Fruit fly (Drosophila melanogaster): ENCODE measurements around the gene Myb.

Gene Myb

DNA sequence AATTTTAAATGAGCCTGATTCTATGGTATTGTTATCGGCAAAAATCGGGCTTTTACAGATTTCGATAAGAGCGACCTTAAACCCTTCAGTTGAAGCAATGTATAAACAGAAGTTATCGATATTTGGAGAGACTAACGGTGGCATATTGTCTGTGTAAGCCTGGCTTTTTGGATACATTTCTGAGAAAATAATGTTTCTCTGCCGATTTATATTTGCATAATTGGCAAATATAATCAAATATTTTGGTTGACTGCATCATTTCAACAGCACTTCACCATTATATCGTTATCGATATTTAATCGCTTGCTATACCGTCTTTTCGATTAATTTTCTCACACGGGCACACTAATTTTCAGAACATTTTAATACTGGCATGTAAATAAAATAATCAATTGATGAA lies 12.2 kb upstream of the Myb start, which contains the start of gene CG16952 (continued):
- no peak for TF ChIP-seq NfI (GFP tag; optimal IDR thresholded peaks at IDR 0.05)
- TF ChIP-seq CG12299 (tag; optimal IDR thresholded peaks at IDR 0.05), result no peak
- TF ChIP-seq Ssrp (tag; optimal IDR thresholded peaks at IDR 0.05), result no peak
- no peak for TF ChIP-seq Gsc (GFP tag; IDR thresholded peaks at IDR 0.05)
- TF ChIP-seq ash1 (GFP tag; optimal IDR thresholded peaks at IDR 0.05), result no peak
- TF ChIP-seq CG12744 (GFP tag; optimal IDR thresholded peaks at IDR 0.05), result no peak
- TF ChIP-seq mirr (GFP tag; optimal IDR thresholded peaks at IDR 0.05), result no peak
- no peak for TF ChIP-seq CG11093 (GFP tag; IDR thresholded peaks at IDR 0.05)
- no peak for TF ChIP-seq prd (optimal IDR thresholded peaks at IDR 0.05)
- TF ChIP-seq prd (GFP tag; IDR thresholded peaks at IDR 0.05), result no peak
- no peak for TF ChIP-seq CG2202 (tag; optimal IDR thresholded peaks at IDR 0.05)
- TF ChIP-seq Dbx (GFP tag; IDR thresholded peaks at IDR 0.05), result no peak
- no peak for TF ChIP-seq Six4 (GFP tag; optimal IDR thresholded peaks at IDR 0.05)
- TF ChIP-seq crp (GFP tag; optimal IDR thresholded peaks at IDR 0.05), result peak in 1 of 2 experiments; percentile 41
- TF ChIP-seq zf30C (GFP tag; optimal IDR thresholded peaks at IDR 0.05), result no peak
- no peak for TF ChIP-seq CG11723 (GFP tag; optimal IDR thresholded peaks at IDR 0.05)
- TF ChIP-seq CG5180 (GFP tag; optimal IDR thresholded peaks at IDR 0.05), result no peak
- TF ChIP-seq tx (GFP tag; optimal IDR thresholded peaks at IDR 0.05), result no peak
- no peak for TF ChIP-seq sug (tag; optimal IDR thresholded peaks at IDR 0.05)
- no peak for TF ChIP-seq Atf-2 (GFP tag; optimal IDR thresholded peaks at IDR 0.05)
- no peak for TF ChIP-seq bsh (GFP tag; optimal IDR thresholded peaks at IDR 0.05)
- TF ChIP-seq CG10147 (GFP tag; optimal IDR thresholded peaks at IDR 0.05), result peak; percentile 4
- no peak for TF ChIP-seq twi (tag; optimal IDR thresholded peaks at IDR 0.05)
- no peak for TF ChIP-seq CG11085 (GFP tag; IDR thresholded peaks at IDR 0.05)
- no peak for TF ChIP-seq pb (GFP tag; optimal IDR thresholded peaks at IDR 0.05)
- no peak for TF ChIP-seq Hand (GFP tag; optimal IDR thresholded peaks at IDR 0.05)
- TF ChIP-seq D (optimal IDR thresholded peaks at IDR 0.05), result no peak
- no peak for TF ChIP-seq D (GFP tag; optimal IDR thresholded peaks at IDR 0.05)
- TF ChIP-seq CG10431 (GFP tag; optimal IDR thresholded peaks at IDR 0.05), result no peak
- TF ChIP-seq Abd-B (GFP tag; optimal IDR thresholded peaks at IDR 0.05), result no peak
- no peak for TF ChIP-seq grn (GFP tag; optimal IDR thresholded peaks at IDR 0.05)
- TF ChIP-seq CG4707 (GFP tag; optimal IDR thresholded peaks at IDR 0.05), result no peak
- no peak for TF ChIP-seq trh (GFP tag; optimal IDR thresholded peaks at IDR 0.05)
- TF ChIP-seq Xrp1 (GFP tag; IDR thresholded peaks at IDR 0.05), result no peak
- TF ChIP-seq CG6791 (GFP tag; IDR thresholded peaks at IDR 0.05; ENCODE audit: partially characterized antibody), result peak; percentile 84
- TF ChIP-seq toy (GFP tag; IDR thresholded peaks at IDR 0.05), result no peak
- no peak for TF ChIP-seq CG14014 (GFP tag; IDR thresholded peaks at IDR 0.05)
- TF ChIP-seq CG15514 (GFP tag; optimal IDR thresholded peaks at IDR 0.05), result peak; percentile 53
- no peak for TF ChIP-seq cwo (GFP tag; optimal IDR thresholded peaks at IDR 0.05)
- TF ChIP-seq Bgb (GFP tag; IDR thresholded peaks at IDR 0.05; ENCODE audit: partially characterized antibody), result peak; percentile 83
- TF ChIP-seq CG18476 (GFP tag; optimal IDR thresholded peaks at IDR 0.05), result no peak
- TF ChIP-seq Poxn (GFP tag; IDR thresholded peaks at IDR 0.05), result no peak
- TF ChIP-seq NFAT (GFP tag; IDR thresholded peaks at IDR 0.05), result no peak
- TF ChIP-seq bab2 (GFP tag; optimal IDR thresholded peaks at IDR 0.05), result no peak
- peak; percentile 51 for TF ChIP-seq Ets97D (GFP tag; optimal IDR thresholded peaks at IDR 0.05)
- TF ChIP-seq ftz-f1 (GFP tag; optimal IDR thresholded peaks at IDR 0.05), result no peak
- TF ChIP-seq MESR4 (GFP tag; optimal IDR thresholded peaks at IDR 0.05), result no peak
- no peak for TF ChIP-seq jigr1 (GFP tag; IDR thresholded peaks at IDR 0.05)
- no peak for TF ChIP-seq Oli (tag; optimal IDR thresholded peaks at IDR 0.05)
- peak; percentile 63 for TF ChIP-seq CG9797 (GFP tag; optimal IDR thresholded peaks at IDR 0.05)
- no peak for TF ChIP-seq CG31365 (tag; optimal IDR thresholded peaks at IDR 0.05)
- TF ChIP-seq CG8478 (optimal IDR thresholded peaks at IDR 0.05), result no peak
